Worm (Caenorhabditis elegans): ENCODE results near the gene imp-3.

imp-3 gene

ce11 chrIV:7815683-7816183 lies 26.3 kb upstream of the imp-3 start, which contains the start of gene cdgs-1:
Gene cdgs-1 (minus strand): TSS chrIV:7815733.
- TF ChIP-seq him-1 (tag; optimal IDR thresholded peaks at IDR 0.05), result no peak
- TF ChIP-seq ceh-58 (GFP tag; IDR thresholded peaks at IDR 0.05), result no peak
- TF ChIP-seq cebp-1 (GFP tag; IDR thresholded peaks at IDR 0.05), result no peak
- TF ChIP-seq cebp-1 (tag; optimal IDR thresholded peaks at IDR 0.05), result peak; percentile 60
- TF ChIP-seq nhr-80 (tag; optimal IDR thresholded peaks at IDR 0.05), result peak; percentile 18
- peak; percentile 87; the same call in 1 of the 2 replicates for TF ChIP-seq hmg-1.2 (GFP tag; IDR thresholded peaks at IDR 0.05)
- TF ChIP-seq tbp1 (GFP tag; optimal IDR thresholded peaks at IDR 0.05), result peak; percentile 29
- no peak for TF ChIP-seq snpc-4 (GFP tag; optimal IDR thresholded peaks at IDR 0.05)
- TF ChIP-seq snpc-4 (tag; optimal IDR thresholded peaks at IDR 0.05), result peak in 1 of 4 experiments; percentile 17
- TF ChIP-seq B0035.1 (tag; optimal IDR thresholded peaks at IDR 0.05), result no peak
- no peak for TF ChIP-seq ekl-4 (GFP tag; IDR thresholded peaks at IDR 0.05)
- no peak for TF ChIP-seq ztf-25 (GFP tag; IDR thresholded peaks at IDR 0.05)
- TF ChIP-seq D2030.7 (GFP tag; IDR thresholded peaks at IDR 0.05), result no peak
- TF ChIP-seq B0336.3 (GFP tag; IDR thresholded peaks at IDR 0.05), result no peak
- peak; percentile 51 for TF ChIP-seq attf-5 (GFP tag; optimal IDR thresholded peaks at IDR 0.05)
- peak; percentile 4 for TF ChIP-seq K12H6.12 (tag; optimal IDR thresholded peaks at IDR 0.05)
- TF ChIP-seq Y53F4B.3 (GFP tag; IDR thresholded peaks at IDR 0.05), result no peak
- TF ChIP-seq F10E7.11 (tag; optimal IDR thresholded peaks at IDR 0.05), result no peak

- TF ChIP-seq unc-130 (GFP tag; optimal IDR thresholded peaks at IDR 0.05), result no peak
- no peak for TF ChIP-seq let-526 (GFP tag; IDR thresholded peaks at IDR 0.05)
- TF ChIP-seq unc-62 (GFP tag; optimal IDR thresholded peaks at IDR 0.05), result no peak
- TF ChIP-seq ztf-26 (tag; optimal IDR thresholded peaks at IDR 0.05), result no peak
- no peak for TF ChIP-seq ZK185.1 (tag; optimal IDR thresholded peaks at IDR 0.05; ENCODE audit: poor library complexity, severe bottlenecking)
- no peak for TF ChIP-seq mes-4 (tag; optimal IDR thresholded peaks at IDR 0.05)
- TF ChIP-seq fkh-3 (tag; optimal IDR thresholded peaks at IDR 0.05), result no peak
- TF ChIP-seq F33H1.4 (GFP tag; IDR thresholded peaks at IDR 0.05), result no peak
- no peak for TF ChIP-seq sdz-38 (tag; optimal IDR thresholded peaks at IDR 0.05)
- TF ChIP-seq tbp1 (GFP tag; optimal IDR thresholded peaks at IDR 0.05), result no peak
These were observed 23.3 kb upstream of the imp-3 start, which contains the start of gene zgpa-1 for ce11 chrIV:7812709-7813108. Gene zgpa-1 (minus strand): TSS chrIV:7812809.

ce11 chrIV:7808583-7808982 lies 19.2 kb upstream of the imp-3 start, which contains the start of gene C33H5.1:
Gene C33H5.1 (plus strand): TSS chrIV:7808912.
- TF ChIP-seq hmg-20 (GFP tag; IDR thresholded peaks at IDR 0.05), result no peak
- no peak for TF ChIP-seq ets-4 (GFP tag; optimal IDR thresholded peaks at IDR 0.05)
- no peak for TF ChIP-seq hmg-1.2 (GFP tag; IDR thresholded peaks at IDR 0.05)
- no peak for TF ChIP-seq aptf-2 (GFP tag; conservative IDR thresholded peaks at IDR 0.05)

- TF ChIP-seq ama-1 (optimal IDR thresholded peaks at IDR 0.05) (no peak), ama-1 (GFP tag; optimal IDR thresholded peaks at IDR 0.05) (no peak), hrde-1 (tag; optimal IDR thresholded peaks at IDR 0.05; ENCODE audit: borderline replicate concordance) (no peak), bed-1 (GFP tag; IDR thresholded peaks at IDR 0.05) (no peak), ZK185.1 (tag; optimal IDR thresholded peaks at IDR 0.05; ENCODE audit: poor library complexity, severe bottlenecking) (no peak)
These were observed 15.3 kb upstream of the imp-3 start, which contains the start of gene C33H5.2 for ce11 chrIV:7804740-7805139. Gene C33H5.2 (plus strand): TSS chrIV:7805040.

ce11 chrIV:7803250-7803649 lies 13.8 kb upstream of the imp-3 start, which contains the start of gene C33H5.16:
Gene C33H5.16 (minus strand): TSS chrIV:7803350.
- TF ChIP-seq let-526 (GFP tag; IDR thresholded peaks at IDR 0.05) (no peak), bed-2 (GFP tag; IDR thresholded peaks at IDR 0.05) (no peak), cebp-1 (GFP tag; IDR thresholded peaks at IDR 0.05) (no peak), cebp-1 (tag; optimal IDR thresholded peaks at IDR 0.05) (no peak), ZK185.1 (tag; optimal IDR thresholded peaks at IDR 0.05; ENCODE audit: poor library complexity, severe bottlenecking) (no peak), sdz-38 (tag; optimal IDR thresholded peaks at IDR 0.05) (no peak), tbx-9 (tag; optimal IDR thresholded peaks at IDR 0.05; ENCODE audit: borderline replicate concordance) (no peak), ceh-91 (GFP tag; IDR thresholded peaks at IDR 0.05) (no peak), Y79H2A.3 (GFP tag; conservative IDR thresholded peaks at IDR 0.05) (no peak), nhr-80 (tag; optimal IDR thresholded peaks at IDR 0.05) (no peak), bed-1 (GFP tag; IDR thresholded peaks at IDR 0.05) (no peak), Y53G8AR.9 (GFP tag; conservative IDR thresholded peaks at IDR 0.05) (no peak), lin-54 (GFP tag; optimal IDR thresholded peaks at IDR 0.05) (no peak), hmg-20 (GFP tag; IDR thresholded peaks at IDR 0.05) (no peak), ztf-25 (GFP tag; IDR thresholded peaks at IDR 0.05) (no peak), lir-1 (GFP tag; conservative IDR thresholded peaks at IDR 0.05) (no peak)
